Fruit fly (Drosophila melanogaster) whole organism, embryonic: ENCODE measurements around the gene CG34171.
A peak's percentile ranks its signal among the peaks of the same experiment; 100 is the strongest.

Experiments used
- Atf3 ChIP-seq: fragments of 200-800 bp; sonication (Bioruptor generic); optimal IDR thresholded peaks from 3 replicates; lab custom pipeline; 2016; ENCODE audit warnings: missing biosample characterization, missing genetic modification characterization
- CG13296 ChIP-seq: fragments of 200-800 bp; sonication (Bioruptor generic); optimal IDR thresholded peaks from 3 replicates; lab custom pipeline; 2018; ENCODE audit warnings: missing biosample characterization, mild to moderate bottlenecking, missing genetic modification characterization
- CG3163 ChIP-seq: fragments of 200-800 bp; sonication (Bioruptor generic); optimal IDR thresholded peaks from 3 replicates; lab custom pipeline; 2016; ENCODE audit warnings: missing biosample characterization, missing genetic modification characterization
- CG8388 ChIP-seq: fragments of 200-800 bp; sonication (Bioruptor generic); optimal IDR thresholded peaks from 2 replicates; lab custom pipeline; 2019; ENCODE audit warnings: missing biosample characterization, mild to moderate bottlenecking, missing genetic modification characterization, moderate library complexity
- Deaf1 ChIP-seq: fragments of 200-800 bp; optimal IDR thresholded peaks from 3 replicates; lab custom pipeline; 2019; ENCODE audit warnings: missing biosample characterization, mild to moderate bottlenecking, missing genetic modification characterization, moderate library complexity
- Med ChIP-seq: fragments of 200-800 bp; sonication (Bioruptor generic); peaks from one replicate; lab custom pipeline; 2016; ENCODE audit warnings: missing biosample characterization, missing genetic modification characterization, mild to moderate bottlenecking, inconsistent platforms, moderate library complexity
- Trl ChIP-seq, 3 experiments: fragments of >200 bp in 2 of 3; fragments of 200-800 bp in 1 of 3; sonication (Bioruptor generic) in 1 of 3; optimal IDR thresholded peaks; 2 replicates in 1 of 3; 3 replicates in 2 of 3; lab custom pipeline; 2016 to 2017; ENCODE audit warnings: missing biosample characterization in 1 of 3, missing genetic modification characterization in 1 of 3
- abd-A ChIP-seq: fragments of 200-800 bp; sonication (Bioruptor generic); optimal IDR thresholded peaks from 3 replicates; lab custom pipeline; 2019; ENCODE audit warnings: missing biosample characterization, mild to moderate bottlenecking, missing genetic modification characterization, moderate library complexity
- jumu ChIP-seq: fragments of 200-800 bp; sonication (Bioruptor generic); optimal IDR thresholded peaks from 3 replicates; lab custom pipeline; 2016; ENCODE audit warnings: missing biosample characterization, missing genetic modification characterization
- pho ChIP-seq: fragments of 200-800 bp; sonication (Bioruptor generic); optimal IDR thresholded peaks from 2 replicates; lab custom pipeline; 2016; ENCODE audit warnings: missing biosample characterization, missing genetic modification characterization
- scrt ChIP-seq: fragments of 200-800 bp; sonication (Bioruptor generic); optimal IDR thresholded peaks from 2 replicates; lab custom pipeline; 2018; ENCODE audit warnings: missing biosample characterization, mild to moderate bottlenecking, missing genetic modification characterization, moderate library complexity
- tx ChIP-seq: fragments of 200-800 bp; sonication (Bioruptor generic); optimal IDR thresholded peaks from 2 replicates; lab custom pipeline; 2016; ENCODE audit warnings: missing biosample characterization, missing genetic modification characterization

Gene CG34171

dm6 chr2L:18389987-18390386 is 11.6 kb downstream of the CG34171 start:
- TF ChIP-seq Med (GFP tag; lab: Kevin White, UChicago) (no peak), scrt (GFP tag; lab: Kevin White, UChicago) (peak; percentile 64), Atf3 (GFP tag; lab: Kevin White, UChicago) (no peak), pho (no peak), CG8388 (GFP tag; lab: Kevin White, UChicago) (peak; percentile 61), tx (no peak)

dm6 chr2L:18395274-18395823 is 17.0 kb downstream of the CG34171 start:
- TF ChIP-seq scrt (GFP tag; lab: Kevin White, UChicago) (peak; percentile 67), abd-A (tag; lab: Kevin White, UChicago) (peak; percentile 62), Deaf1 (tag; lab: Kevin White, UChicago) (peak; percentile 22), jumu (GFP tag; lab: Kevin White, UChicago) (no peak), Trl (optimal IDR thresholded peaks at IDR 0.05; lab: Kevin White, UChicago) (peak; percentile 34 to 68), Trl (GFP tag; optimal IDR thresholded peaks at IDR 0.05; lab: Kevin White, UChicago) (no peak), CG13296 (GFP tag; lab: Kevin White, UChicago) (no peak), CG3163 (GFP tag; lab: Kevin White, UChicago) (peak; percentile 83)
- TF ChIP-seq, all 482 proteins: peak for 5
